Fruit fly (Drosophila melanogaster) S2 (cell line): Measurements from ENCODE around the gene CG11841.

ENCODE experiments used
- CG8478 ChIP-seq: fragments of >200 bp; optimal IDR thresholded peaks from 2 replicates; lab custom pipeline; 2018
- CTCF ChIP-seq, 2 experiments: fragments of >200 bp; optimal IDR thresholded peaks; 2 replicates each; lab custom pipeline; 2018

DNA sequence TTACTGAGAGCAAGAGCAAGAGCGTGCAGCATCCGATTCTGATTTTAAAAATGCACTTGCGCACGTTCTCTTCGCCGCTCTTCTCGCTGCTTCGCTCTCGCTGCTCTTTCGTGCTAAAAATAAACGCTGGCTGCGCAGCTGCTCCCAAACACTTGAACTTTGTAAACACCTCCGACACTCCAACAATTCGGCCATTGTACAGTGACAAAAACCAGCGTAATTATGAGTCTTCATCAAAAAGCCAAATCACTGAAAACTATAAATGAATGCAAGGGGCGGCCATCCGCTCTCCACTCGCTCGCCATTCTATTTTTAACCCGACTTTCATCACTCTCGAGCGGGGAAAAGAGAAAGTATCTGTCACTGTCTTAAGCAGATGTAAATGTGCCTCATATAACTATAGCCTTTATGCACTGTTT lies 13.8 kb downstream of the CG11841 start:
- no peak for TF ChIP-seq CG8478 (lab: Kevin White, UChicago)
- no peak for TF ChIP-seq CTCF (optimal IDR thresholded peaks at IDR 0.05; lab: Kevin White, UChicago)
